Fruit fly (Drosophila melanogaster): ENCODE measurements around the gene COX5A.

Gene COX5A

DNA sequence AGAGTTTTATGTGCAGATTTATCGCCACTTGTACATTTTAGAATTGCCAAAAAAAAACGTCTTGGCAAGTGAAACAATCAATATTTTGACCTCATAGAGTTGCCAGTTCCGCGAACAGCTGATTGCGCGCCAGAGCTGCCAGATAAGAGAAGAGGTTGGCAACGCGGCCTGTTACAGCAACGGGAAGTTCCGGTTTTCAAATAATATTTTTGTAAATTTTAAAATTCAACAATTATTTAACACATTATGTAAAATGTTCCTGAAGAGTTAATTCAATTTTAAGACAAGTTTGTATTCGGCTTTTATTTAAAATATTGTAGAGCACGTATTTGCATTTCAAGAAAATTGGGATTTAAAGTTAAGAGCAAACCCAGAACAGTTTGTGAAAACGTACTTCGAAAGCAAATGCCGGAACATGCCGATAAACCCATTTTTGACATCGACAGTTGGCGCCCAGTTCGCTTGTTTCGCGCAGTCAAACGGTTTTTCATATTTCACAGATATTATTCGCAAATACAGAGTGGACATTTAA is 32.4 kb upstream of the COX5A start, which contains the start of the genes prd1 and HisCl1 (continued):
- TF ChIP-seq knrl (GFP tag; IDR thresholded peaks at IDR 0.05; ENCODE audit: partially characterized antibody), result 0 out of 3 replicates have a peak, but pooled peaks have one; percentile 26
- no peak for TF ChIP-seq gt (GFP tag; IDR thresholded peaks at IDR 0.05)
- TF ChIP-seq jing (GFP tag; optimal IDR thresholded peaks at IDR 0.05), result peak; percentile 3
- 0 out of 2 replicates have a peak, but pooled peaks have one; percentile 27 for TF ChIP-seq CG6272 (GFP tag; IDR thresholded peaks at IDR 0.05)
- peak; percentile 56 for TF ChIP-seq HLH3B (GFP tag; IDR thresholded peaks at IDR 0.05)
- TF ChIP-seq ERR (GFP tag; optimal IDR thresholded peaks at IDR 0.05), result no peak
- TF ChIP-seq da (GFP tag; optimal IDR thresholded peaks at IDR 0.05), result no peak
- peak; percentile 72 for TF ChIP-seq Ssrp (tag; optimal IDR thresholded peaks at IDR 0.05)
- peak; percentile 68 for TF ChIP-seq fd3F (GFP tag; optimal IDR thresholded peaks at IDR 0.05)
- TF ChIP-seq CG2120 (GFP tag; optimal IDR thresholded peaks at IDR 0.05), result peak; percentile 87
- peak; percentile 93 for TF ChIP-seq Med (GFP tag)
- peak; percentile 56 for TF ChIP-seq trem (tag; optimal IDR thresholded peaks at IDR 0.05)
- peak; percentile 76 for TF ChIP-seq slbo (GFP tag; IDR thresholded peaks at IDR 0.05)
- TF ChIP-seq CG7987 (GFP tag; optimal IDR thresholded peaks at IDR 0.05), result peak; percentile 70
- TF ChIP-seq CG8478 (optimal IDR thresholded peaks at IDR 0.05), result no peak
- TF ChIP-seq dm (GFP tag; optimal IDR thresholded peaks at IDR 0.05), result peak; percentile 36
- no peak for TF ChIP-seq CG16779 (GFP tag; IDR thresholded peaks at IDR 0.05)

dm6 chr3R:11796780-11797179 is 22.4 kb upstream of the COX5A start, which contains the start of gene Sbf:
Gene Sbf (minus strand): TSS chr3R:11796948.
- TF ChIP-seq CG43689 (GFP tag; IDR thresholded peaks at IDR 0.05) (no peak), CG11696 (GFP tag; IDR thresholded peaks at IDR 0.05) (no peak), lab (GFP tag; optimal IDR thresholded peaks at IDR 0.05) (no peak), ham (GFP tag; IDR thresholded peaks at IDR 0.05) (no peak), dati (GFP tag; IDR thresholded peaks at IDR 0.05) (no peak), CG10959 (GFP tag; IDR thresholded peaks at IDR 0.05) (no peak), Deaf1 (tag; optimal IDR thresholded peaks at IDR 0.05) (no peak), CG12299 (tag; optimal IDR thresholded peaks at IDR 0.05) (no peak), tin (GFP tag; optimal IDR thresholded peaks at IDR 0.05) (no peak), CG30020 (tag; optimal IDR thresholded peaks at IDR 0.05) (no peak), Dref (GFP tag; IDR thresholded peaks at IDR 0.05) (peak; percentile 92), sim (GFP tag; IDR thresholded peaks at IDR 0.05) (no peak), Hr51 (GFP tag; optimal IDR thresholded peaks at IDR 0.05) (no peak), CG32532 (GFP tag; IDR thresholded peaks at IDR 0.05) (no peak), CG10321 (GFP tag; IDR thresholded peaks at IDR 0.05) (no peak), CG3281 (GFP tag; optimal IDR thresholded peaks at IDR 0.05) (no peak), Sin3A (optimal IDR thresholded peaks at IDR 0.05) (peak; percentile 37), CG11398 (GFP tag; optimal IDR thresholded peaks at IDR 0.05) (no peak), gcm (GFP tag; optimal IDR thresholded peaks at IDR 0.05) (no peak), dmrt11E (tag; optimal IDR thresholded peaks at IDR 0.05) (no peak), tio (GFP tag; optimal IDR thresholded peaks at IDR 0.05) (no peak), btn (GFP tag; optimal IDR thresholded peaks at IDR 0.05) (no peak), nerfin-1 (tag; optimal IDR thresholded peaks at IDR 0.05) (no peak), Ets97D (GFP tag; optimal IDR thresholded peaks at IDR 0.05) (peak; percentile 57), CG1529 (GFP tag; optimal IDR thresholded peaks at IDR 0.05) (no peak), toy (GFP tag; IDR thresholded peaks at IDR 0.05) (no peak), CG17359 (tag; optimal IDR thresholded peaks at IDR 0.05) (no peak), CG3838 (GFP tag; optimal IDR thresholded peaks at IDR 0.05) (no peak), H2.0 (GFP tag; IDR thresholded peaks at IDR 0.05) (no peak), CG2199 (GFP tag; IDR thresholded peaks at IDR 0.05) (no peak), CG10366 (GFP tag; IDR thresholded peaks at IDR 0.05) (no peak), sima (GFP tag; optimal IDR thresholded peaks at IDR 0.05) (no peak), tap (tag; optimal IDR thresholded peaks at IDR 0.05) (no peak), CG17385 (GFP tag; optimal IDR thresholded peaks at IDR 0.05) (no peak), Asciz (GFP tag; optimal IDR thresholded peaks at IDR 0.05) (no peak)

Data from whole organism, embryonic.